Worm (Caenorhabditis elegans) whole organism, L1 larva: ENCODE data around the gene F57F5.3.

Experiments used
- ces-1 ChIP-seq: fragments of 150-350 bp; optimal IDR thresholded peaks from 2 replicates; lab custom pipeline; 2014; ENCODE audit warnings: missing biosample characterization, missing genetic modification reagents, missing genetic modification characterization
- egl-13 ChIP-seq: sonication (generic microtip); optimal IDR thresholded peaks from 2 replicates; lab custom pipeline; 2016; ENCODE audit warnings: missing genotype, missing genetic modification reagents, missing genetic modification characterization, missing compliant biosample characterization
- egl-27 ChIP-seq, 2 experiments: fragments of 150-350 bp in 1 of 2; sonication (generic microtip); optimal IDR thresholded peaks; 3 replicates each; lab custom pipeline; 2017 to 2018; ENCODE audit warnings: missing biosample characterization in 2 of 2, missing genetic modification characterization in 2 of 2, missing genetic modification reagents in 2 of 2
- nhr-11 ChIP-seq: fragments of 150-350 bp; optimal IDR thresholded peaks from 2 replicates; lab custom pipeline; 2014; ENCODE audit warnings: missing biosample characterization, missing genetic modification characterization
- nhr-237 ChIP-seq: fragments of 150-350 bp; optimal IDR thresholded peaks from 2 replicates; lab custom pipeline; 2014; ENCODE audit warnings: missing biosample characterization, missing genetic modification characterization
- nhr-90 ChIP-seq: sonication (generic microtip); optimal IDR thresholded peaks from 2 replicates; lab custom pipeline; 2016; ENCODE audit warnings: mild to moderate bottlenecking, missing genetic modification characterization, missing compliant biosample characterization; ENCODE audit not compliant: poor library complexity

DNA sequence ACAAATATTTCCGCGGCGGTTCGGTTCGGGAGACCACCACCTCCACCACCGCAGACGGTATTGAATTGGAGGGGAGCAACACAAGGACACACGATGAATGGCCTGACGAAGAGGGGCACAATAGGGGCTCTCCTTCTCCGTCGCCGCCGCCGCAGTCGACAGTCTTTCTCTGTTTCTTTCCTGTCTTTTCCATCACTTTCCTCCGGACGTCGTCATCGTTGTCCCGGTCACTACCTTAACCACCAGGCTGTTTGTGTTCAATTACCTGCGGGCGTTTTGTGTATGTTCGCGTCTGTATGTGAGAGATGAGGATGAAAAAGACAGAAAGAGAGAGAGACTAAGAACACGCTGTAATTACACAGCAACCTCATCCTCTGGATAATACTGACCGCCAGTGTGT, 33.4 kb upstream of the F57F5.3 start:
- TF ChIP-seq egl-13 (tag; lab: Kevin White, UChicago) (no peak), ces-1 (no peak), nhr-11 (tag; lab: Kevin White, UChicago) (no peak), egl-27 (tag; optimal IDR thresholded peaks at IDR 0.05; lab: Kevin White, UChicago) (no peak), nhr-237 (tag; lab: Kevin White, UChicago) (no peak), nhr-90 (tag; lab: Kevin White, UChicago) (no peak)
